Worm (Caenorhabditis elegans) whole organism, L4 larva: ENCODE data around the gene ZK354.3.

Source experiments
- F37D6.2 ChIP-seq: sonication (generic microtip); optimal IDR thresholded peaks from 2 replicates; lab custom pipeline; 2016; ENCODE audit warnings: mild to moderate bottlenecking, missing genetic modification characterization, missing compliant biosample characterization
- F49E8.2 ChIP-seq: sonication (generic microtip); optimal IDR thresholded peaks from 2 replicates; lab custom pipeline; 2016; ENCODE audit warnings: missing compliant biosample characterization, mild to moderate bottlenecking, missing genetic modification characterization, borderline replicate concordance
- T20F7.1 ChIP-seq: fragments of 200-800 bp; sonication (Bioruptor generic); optimal IDR thresholded peaks from 2 replicates; lab custom pipeline; 2018; ENCODE audit warnings: mild to moderate bottlenecking, missing genetic modification characterization, missing compliant biosample characterization
- Y105C5A.15 ChIP-seq: fragments of 200-800 bp; sonication (Bioruptor generic); IDR thresholded peaks from 2 replicates; pipeline ENCODE4 v1.3.6; 2022; ENCODE audit warnings: missing genetic modification characterization, missing compliant biosample characterization
- Y5F2A.4 ChIP-seq: fragments of 200-800 bp; sonication (Bioruptor generic); optimal IDR thresholded peaks from 2 replicates; lab custom pipeline; 2018; ENCODE audit warnings: mild to moderate bottlenecking, missing genetic modification characterization, missing compliant biosample characterization
- ZK337.2 ChIP-seq: fragments of 200-800 bp; sonication (Bioruptor generic); IDR thresholded peaks from 2 replicates; pipeline ENCODE4 v1.3.6; 2022; ENCODE audit warnings: missing genetic modification reagents, missing genetic modification characterization, missing compliant biosample characterization
- ZK546.5 ChIP-seq, 2 experiments: sonication (generic microtip); optimal IDR thresholded peaks; 2 replicates each; lab custom pipeline; 2017; ENCODE audit warnings: missing biosample characterization in 2 of 2, missing genetic modification characterization in 2 of 2
- ama-1 ChIP-seq: fragments of 150-350 bp; optimal IDR thresholded peaks from 2 replicates; lab custom pipeline; 2014; ENCODE audit warnings: inconsistent platforms, mixed read lengths
- arid-1 ChIP-seq: fragments of 200-800 bp; sonication (Bioruptor generic); conservative IDR thresholded peaks from 2 replicates; pipeline ENCODE4 v1.3.6; 2022; ENCODE audit warnings: missing genetic modification reagents, missing genetic modification characterization, missing compliant biosample characterization
- ceh-20 ChIP-seq: fragments of 200-800 bp; sonication (Bioruptor generic); IDR thresholded peaks from 2 replicates; pipeline ENCODE4 v1.3.6; 2022; ENCODE audit warnings: missing genetic modification reagents, missing genetic modification characterization, missing compliant biosample characterization
- ceh-32 ChIP-seq: sonication (generic microtip); optimal IDR thresholded peaks from 2 replicates; lab custom pipeline; 2016; ENCODE audit warnings: mild to moderate bottlenecking, missing genetic modification characterization, missing compliant biosample characterization; ENCODE audit not compliant: poor library complexity
- ceh-44 ChIP-seq: fragments of 200-800 bp; sonication (Bioruptor generic); IDR thresholded peaks from 2 replicates; pipeline ENCODE4 v1.3.6; 2022; ENCODE audit warnings: missing genetic modification reagents, missing genetic modification characterization, missing compliant biosample characterization
- ceh-62 ChIP-seq: sonication (generic microtip); optimal IDR thresholded peaks from 2 replicates; lab custom pipeline; 2017; ENCODE audit warnings: missing biosample characterization, missing genetic modification characterization
- ceh-82 ChIP-seq: sonication (generic microtip); optimal IDR thresholded peaks from 2 replicates; lab custom pipeline; 2017; ENCODE audit warnings: missing biosample characterization, missing genetic modification characterization
- ces-1 ChIP-seq: fragments of 150-350 bp; sonication (generic microtip); optimal IDR thresholded peaks from 4 replicates; lab custom pipeline; 2014; ENCODE audit warnings: missing biosample characterization, missing genetic modification reagents, missing genetic modification characterization
- cey-2 ChIP-seq: sonication (generic microtip); optimal IDR thresholded peaks from 3 replicates; lab custom pipeline; 2017; ENCODE audit warnings: missing genetic modification characterization, mild to moderate bottlenecking, missing compliant biosample characterization, antibody characterized with exemption, borderline replicate concordance; ENCODE audit not compliant: insufficient read depth
- ctbp-1 ChIP-seq: fragments of 200-800 bp; sonication (Bioruptor generic); IDR thresholded peaks from 2 replicates; pipeline ENCODE4 v1.3.6; 2022; ENCODE audit warnings: missing genetic modification reagents, missing genetic modification characterization, missing compliant biosample characterization
- dmd-9 ChIP-seq: fragments of 200-800 bp; sonication (Bioruptor generic); IDR thresholded peaks from 2 replicates; pipeline ENCODE4 v1.3.6; 2022; ENCODE audit warnings: missing genetic modification reagents, missing genetic modification characterization, missing compliant biosample characterization
- duxl-1 ChIP-seq: sonication (generic microtip); optimal IDR thresholded peaks from 2 replicates; lab custom pipeline; 2016; ENCODE audit warnings: mild to moderate bottlenecking, missing genetic modification characterization, moderate library complexity, missing compliant biosample characterization; ENCODE audit not compliant: poor library complexity
- dve-1 ChIP-seq: sonication (generic microtip); optimal IDR thresholded peaks from 2 replicates; lab custom pipeline; 2017; ENCODE audit warnings: antibody characterized with exemption, mild to moderate bottlenecking, missing genetic modification characterization, missing compliant biosample characterization; ENCODE audit not compliant: insufficient read depth
- egl-43 ChIP-seq: fragments of 200-800 bp; sonication (Bioruptor generic); IDR thresholded peaks from 2 replicates; pipeline ENCODE4 v1.3.6; 2022; ENCODE audit warnings: missing genetic modification reagents, missing genetic modification characterization, missing compliant biosample characterization
- fos-1 ChIP-seq: fragments of 150-350 bp; optimal IDR thresholded peaks from 2 replicates; lab custom pipeline; 2014; ENCODE audit warnings: missing biosample characterization, missing genetic modification characterization
- lin-15B ChIP-seq: fragments of 150-350 bp; sonication (generic microtip); optimal IDR thresholded peaks from 3 replicates; lab custom pipeline; 2014; ENCODE audit warnings: missing biosample characterization, missing genetic modification characterization
- lin-29 ChIP-seq: fragments of 200-800 bp; sonication (Bioruptor generic); IDR thresholded peaks from 2 replicates; pipeline ENCODE4 v1.3.6; 2022; ENCODE audit warnings: missing genetic modification reagents, missing genetic modification characterization, missing compliant biosample characterization
- madf-5 ChIP-seq, 2 experiments: fragments of 200-800 bp; sonication (Bioruptor generic); IDR thresholded peaks; 2 replicates each; pipeline ENCODE4 v1.3.6; 2022; ENCODE audit warnings: missing compliant biosample characterization in 2 of 2, missing genetic modification characterization in 2 of 2
- mdt-29 ChIP-seq: fragments of 200-800 bp; sonication (Bioruptor generic); IDR thresholded peaks from 2 replicates; pipeline ENCODE4 v1.3.6; 2022; ENCODE audit warnings: missing genetic modification reagents, missing genetic modification characterization, missing compliant biosample characterization
- mep-1 ChIP-seq: fragments of 150-350 bp; sonication (generic microtip); optimal IDR thresholded peaks from 3 replicates; lab custom pipeline; 2014; ENCODE audit warnings: missing biosample characterization, missing genetic modification characterization
- mes-2 ChIP-seq: sonication (generic microtip); optimal IDR thresholded peaks from 2 replicates; lab custom pipeline; 2016; ENCODE audit warnings: missing genotype, mild to moderate bottlenecking, missing genetic modification characterization, missing compliant biosample characterization; ENCODE audit not compliant: poor library complexity, severe bottlenecking
- nhr-102 ChIP-seq: sonication (generic microtip); optimal IDR thresholded peaks from 2 replicates; lab custom pipeline; 2016; ENCODE audit warnings: mild to moderate bottlenecking, missing genetic modification characterization, moderate library complexity, missing compliant biosample characterization
- nhr-11 ChIP-seq: fragments of 150-350 bp; optimal IDR thresholded peaks from 2 replicates; lab custom pipeline; 2014; ENCODE audit warnings: missing biosample characterization, missing genetic modification characterization
- nhr-42 ChIP-seq: fragments of 200-800 bp; sonication (Bioruptor generic); IDR thresholded peaks from 2 replicates; pipeline ENCODE4 v1.3.6; 2022; ENCODE audit warnings: missing genetic modification characterization, missing compliant biosample characterization
- nhr-48 ChIP-seq: sonication (generic microtip); optimal IDR thresholded peaks from 2 replicates; lab custom pipeline; 2016; ENCODE audit warnings: mild to moderate bottlenecking, missing genetic modification characterization, missing compliant biosample characterization
- nhr-6 ChIP-seq: fragments of 150-350 bp; optimal IDR thresholded peaks from 2 replicates; lab custom pipeline; 2014; ENCODE audit warnings: missing biosample characterization, missing genetic modification characterization
- pha-4 ChIP-seq, 2 experiments: fragments of 150-350 bp in 1 of 2; fragments of 200-800 bp in 1 of 2; sonication (Bioruptor generic) in 1 of 2; IDR thresholded peaks in 1 of 2; optimal IDR thresholded peaks in 1 of 2; 2 replicates each; pipeline versions ENCODE4 v1.3.6 to Lab custom; 2014 to 2022; ENCODE audit warnings: missing genetic modification characterization in 2 of 2, missing genetic modification reagents in 2 of 2, missing biosample characterization in 1 of 2, missing compliant biosample characterization in 1 of 2
- snpc-1.2 ChIP-seq: fragments of 200-800 bp; sonication (Bioruptor generic); IDR thresholded peaks from 2 replicates; pipeline ENCODE4 v1.3.6; 2022; ENCODE audit warnings: missing genetic modification reagents, missing genetic modification characterization, missing compliant biosample characterization
- spr-1 ChIP-seq: sonication (generic microtip); optimal IDR thresholded peaks from 2 replicates; lab custom pipeline; 2016; ENCODE audit warnings: mild to moderate bottlenecking, missing genetic modification characterization, missing compliant biosample characterization
- spr-3 ChIP-seq: fragments of 200-800 bp; sonication (Bioruptor generic); optimal IDR thresholded peaks from 2 replicates; lab custom pipeline; 2018; ENCODE audit warnings: mild to moderate bottlenecking, missing genetic modification characterization, missing compliant biosample characterization
- tra-1 ChIP-seq: fragments of 200-800 bp; sonication (Bioruptor generic); IDR thresholded peaks from 2 replicates; pipeline ENCODE4 v1.3.6; 2022; ENCODE audit warnings: missing genetic modification reagents, missing genetic modification characterization, missing compliant biosample characterization
- ztf-11 ChIP-seq: fragments of 150-350 bp; optimal IDR thresholded peaks from 2 replicates; lab custom pipeline; 2014; ENCODE audit warnings: missing biosample characterization, missing genetic modification characterization
- ztf-7 ChIP-seq: fragments of 150-350 bp; optimal IDR thresholded peaks from 2 replicates; lab custom pipeline; 2014; ENCODE audit warnings: missing biosample characterization, missing genetic modification characterization

ZK354.3 gene

ce11 chrIV:5281457-5281856 lies 28.4 kb upstream of the ZK354.3 start:
- no peak for TF ChIP-seq ceh-20 (GFP tag; lab: Robert Waterston, UW)
- no peak for TF ChIP-seq ceh-44 (GFP tag; lab: Robert Waterston, UW)
- no peak for TF ChIP-seq ztf-7 (tag; lab: Kevin White, UChicago)
- TF ChIP-seq nhr-48 (tag; lab: Kevin White, UChicago) = no peak
- TF ChIP-seq madf-5 (GFP tag; IDR thresholded peaks at IDR 0.05; lab: Robert Waterston, UW) = no peak
- no peak for TF ChIP-seq ZK337.2 (GFP tag; lab: Robert Waterston, UW)
- TF ChIP-seq pha-4 (GFP tag; IDR thresholded peaks at IDR 0.05; lab: Robert Waterston, UW) = no peak
- TF ChIP-seq pha-4 (tag; optimal IDR thresholded peaks at IDR 0.05; lab: Kevin White, UChicago) = no peak
- TF ChIP-seq ZK546.5 (tag; optimal IDR thresholded peaks at IDR 0.05; lab: Kevin White, UChicago) = no peak
- no peak for TF ChIP-seq T20F7.1 (GFP tag; lab: Kevin White, UChicago)
- no peak for TF ChIP-seq F49E8.2
- TF ChIP-seq arid-1 = no peak
- TF ChIP-seq ama-1 (lab: Kevin White, UChicago) = no peak
- TF ChIP-seq snpc-1.2 (GFP tag; lab: Robert Waterston, UW) = no peak
- TF ChIP-seq Y5F2A.4 (GFP tag; lab: Kevin White, UChicago) = no peak
- TF ChIP-seq ceh-62 (tag; lab: Kevin White, UChicago) = no peak
- no peak for TF ChIP-seq nhr-11 (tag; lab: Kevin White, UChicago)
- TF ChIP-seq nhr-102 (tag; lab: Kevin White, UChicago) = no peak
- no peak for TF ChIP-seq fos-1 (tag; lab: Kevin White, UChicago)
- no peak for TF ChIP-seq mdt-29 (GFP tag; lab: Robert Waterston, UW)
- no peak for TF ChIP-seq nhr-42 (GFP tag; lab: Robert Waterston, UW)
- TF ChIP-seq, all 104 proteins: peak for 0

ce11 chrIV:5287190-5287589 lies 22.7 kb upstream of the ZK354.3 start:
- TF ChIP-seq snpc-1.2 (GFP tag; lab: Robert Waterston, UW) (no peak), spr-3 (GFP tag; lab: Kevin White, UChicago) (no peak), egl-43 (GFP tag; lab: Robert Waterston, UW) (no peak), lin-15B (tag; lab: Kevin White, UChicago) (no peak), nhr-6 (tag; lab: Kevin White, UChicago) (no peak), T20F7.1 (GFP tag; lab: Kevin White, UChicago) (no peak), cey-2 (tag; lab: Kevin White, UChicago) (no peak), Y105C5A.15 (no peak), ZK546.5 (tag; optimal IDR thresholded peaks at IDR 0.05; lab: Kevin White, UChicago) (no peak), tra-1 (GFP tag; lab: Robert Waterston, UW) (no peak), spr-1 (tag; lab: Kevin White, UChicago) (no peak), ztf-11 (tag; lab: Kevin White, UChicago) (no peak), dve-1 (tag; lab: Kevin White, UChicago) (no peak), lin-29 (no peak), fos-1 (tag; lab: Kevin White, UChicago) (no peak), ceh-32 (tag; lab: Kevin White, UChicago) (no peak), ces-1 (GFP tag; lab: Kevin White, UChicago) (no peak), nhr-102 (tag; lab: Kevin White, UChicago) (no peak)

DNA sequence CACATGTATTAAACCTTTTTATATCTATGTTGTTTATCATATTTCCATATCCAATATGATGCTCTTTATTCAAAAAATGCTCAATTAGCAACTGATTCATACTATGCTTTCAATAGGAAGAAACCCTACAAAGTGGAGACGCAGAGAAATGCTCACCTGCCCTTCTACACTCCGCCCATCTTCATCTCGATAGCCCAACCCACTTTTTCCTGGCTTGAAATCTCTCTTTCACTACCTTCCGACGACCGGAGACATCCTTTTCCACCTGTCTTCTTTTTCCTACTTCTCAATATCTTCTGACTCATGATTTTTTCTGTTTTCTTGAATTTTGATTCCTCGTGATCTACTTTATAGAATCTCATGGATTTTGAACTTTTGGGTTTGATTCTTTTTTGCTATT lies 20.9 kb upstream of the ZK354.3 start:
- TF ChIP-seq ZK337.2 (GFP tag; lab: Robert Waterston, UW) = no peak

ce11 chrIV:5290547-5290946 lies 19.3 kb upstream of the ZK354.3 start, which contains the start of gene nlp-47:
Gene nlp-47 (plus strand): TSS chrIV:5290847.
- TF ChIP-seq ceh-82 (tag; lab: Kevin White, UChicago) (no peak), dmd-9 (GFP tag; lab: Robert Waterston, UW) (no peak), ctbp-1 (GFP tag; lab: Robert Waterston, UW) (no peak), duxl-1 (tag; lab: Kevin White, UChicago) (no peak), ceh-32 (tag; lab: Kevin White, UChicago) (no peak), arid-1 (no peak), F37D6.2 (tag; lab: Kevin White, UChicago) (no peak), mes-2 (no peak), ZK546.5 (tag; optimal IDR thresholded peaks at IDR 0.05; lab: Kevin White, UChicago) (no peak), spr-3 (GFP tag; lab: Kevin White, UChicago) (no peak), nhr-11 (tag; lab: Kevin White, UChicago) (no peak), egl-43 (GFP tag; lab: Robert Waterston, UW) (no peak), dve-1 (tag; lab: Kevin White, UChicago) (no peak), mep-1 (tag; lab: Kevin White, UChicago) (no peak)
